ENCODE assay signal across 2 fruit fly cellular contexts in genomic region chrX:6255414-6255915, dm6.
TF ChIP-seq lines count a peak whose summit lies in the region.

TSS of gene Rbcn-3A (minus strand) at chrX:6255487.
TSS of gene Spx (plus strand) at chrX:6255822.

TF ChIP-seq in whole organism, embryonic, 481 proteins besides CTCF, POLR2A, EP300 and RAD21 (continued from another document and continues in another):
- no peak for TF ChIP-seq Vsx1 (GFP tag; optimal IDR thresholded peaks at IDR 0.05; lab: Kevin White, UChicago)
- peak; percentile 34 for TF ChIP-seq CG2678 (tag; optimal IDR thresholded peaks at IDR 0.05; lab: Kevin White, UChicago)
- no peak for TF ChIP-seq seq (GFP tag; IDR thresholded peaks at IDR 0.05; lab: Robert Waterston, UW)
- no peak for TF ChIP-seq Camta (GFP tag; optimal IDR thresholded peaks at IDR 0.05; lab: Kevin White, UChicago)
- no peak for TF ChIP-seq Oaz (GFP tag; IDR thresholded peaks at IDR 0.05; lab: Robert Waterston, UW)
- no peak for TF ChIP-seq sr (GFP tag; IDR thresholded peaks at IDR 0.05; lab: Robert Waterston, UW)
- TF ChIP-seq CG1602 (GFP tag; optimal IDR thresholded peaks at IDR 0.05; lab: Kevin White, UChicago) = peak; percentile 5
- peak; percentile 94 for TF ChIP-seq Dll (GFP tag; IDR thresholded peaks at IDR 0.05; lab: Robert Waterston, UW; ENCODE audit: partially characterized antibody)
- no peak for TF ChIP-seq ttk (GFP tag; IDR thresholded peaks at IDR 0.05; lab: Robert Waterston, UW)
- no peak for TF ChIP-seq p53 (GFP tag; optimal IDR thresholded peaks at IDR 0.05; lab: Kevin White, UChicago)
- TF ChIP-seq C15 (GFP tag; IDR thresholded peaks at IDR 0.05; lab: Robert Waterston, UW) = no peak
- TF ChIP-seq Antp (GFP tag; optimal IDR thresholded peaks at IDR 0.05; lab: Kevin White, UChicago) = no peak
- no peak for TF ChIP-seq esg (GFP tag; conservative IDR thresholded peaks at IDR 0.05; lab: Robert Waterston, UW)
- TF ChIP-seq ab (GFP tag; optimal IDR thresholded peaks at IDR 0.05; lab: Kevin White, UChicago) = no peak
- peak; percentile 49 for TF ChIP-seq Sox102F (GFP tag; optimal IDR thresholded peaks at IDR 0.05; lab: Kevin White, UChicago)
- TF ChIP-seq knrl (GFP tag; IDR thresholded peaks at IDR 0.05; lab: Robert Waterston, UW; ENCODE audit: partially characterized antibody) = peak; percentile 93
- TF ChIP-seq NFAT (GFP tag; IDR thresholded peaks at IDR 0.05; lab: Robert Waterston, UW) = no peak
- no peak for TF ChIP-seq CkIIα-i1 (GFP tag; IDR thresholded peaks at IDR 0.05; lab: Robert Waterston, UW)
- no peak for TF ChIP-seq CG10654 (GFP tag; optimal IDR thresholded peaks at IDR 0.05; lab: Kevin White, UChicago)
- TF ChIP-seq CG11093 (GFP tag; IDR thresholded peaks at IDR 0.05; lab: Robert Waterston, UW) = no peak
- no peak for TF ChIP-seq CG10431 (GFP tag; optimal IDR thresholded peaks at IDR 0.05; lab: Kevin White, UChicago)
- no peak for TF ChIP-seq jing (GFP tag; optimal IDR thresholded peaks at IDR 0.05; lab: Kevin White, UChicago)
- TF ChIP-seq CG10462 (GFP tag; optimal IDR thresholded peaks at IDR 0.05; lab: Kevin White, UChicago) = no peak
- peak; percentile 16 for TF ChIP-seq CG10543 (GFP tag; optimal IDR thresholded peaks at IDR 0.05; lab: Kevin White, UChicago)
- no peak for TF ChIP-seq CG6854 (GFP tag; optimal IDR thresholded peaks at IDR 0.05; lab: Kevin White, UChicago)
- TF ChIP-seq Hmr (GFP tag; optimal IDR thresholded peaks at IDR 0.05; lab: Kevin White, UChicago) = peak; percentile 27
- TF ChIP-seq CG9215 (GFP tag; IDR thresholded peaks at IDR 0.05; lab: Robert Waterston, UW) = 0 out of 2 replicates have a peak, but pooled peaks have one; percentile 11
- TF ChIP-seq stc (GFP tag; IDR thresholded peaks at IDR 0.05; lab: Robert Waterston, UW) = no peak
- TF ChIP-seq Deaf1 (tag; optimal IDR thresholded peaks at IDR 0.05; lab: Kevin White, UChicago) = no peak
- peak; percentile 82 for TF ChIP-seq CG2129 (GFP tag; IDR thresholded peaks at IDR 0.05; lab: Robert Waterston, UW; ENCODE audit: partially characterized antibody)
- no peak for TF ChIP-seq CG11085 (GFP tag; IDR thresholded peaks at IDR 0.05; lab: Robert Waterston, UW)
- TF ChIP-seq insv (GFP tag; optimal IDR thresholded peaks at IDR 0.05; lab: Kevin White, UChicago) = no peak
- no peak for TF ChIP-seq ci (GFP tag; IDR thresholded peaks at IDR 0.05; lab: Robert Waterston, UW)
- no peak for TF ChIP-seq Rfx (GFP tag; IDR thresholded peaks at IDR 0.05; lab: Robert Waterston, UW)
- TF ChIP-seq ham (GFP tag; IDR thresholded peaks at IDR 0.05; lab: Robert Waterston, UW) = no peak
- peak; percentile 6 for TF ChIP-seq tin (GFP tag; optimal IDR thresholded peaks at IDR 0.05; lab: Kevin White, UChicago)
- peak; percentile 32 for TF ChIP-seq CG30020 (tag; optimal IDR thresholded peaks at IDR 0.05; lab: Kevin White, UChicago)
- no peak for TF ChIP-seq CG4707 (GFP tag; optimal IDR thresholded peaks at IDR 0.05; lab: Kevin White, UChicago)
- TF ChIP-seq Asciz (GFP tag; optimal IDR thresholded peaks at IDR 0.05; lab: Kevin White, UChicago) = no peak
- no peak for TF ChIP-seq fd102C (GFP tag; optimal IDR thresholded peaks at IDR 0.05; lab: Kevin White, UChicago)
- no peak for TF ChIP-seq CG11695 (GFP tag; IDR thresholded peaks at IDR 0.05; lab: Robert Waterston, UW)
- no peak for TF ChIP-seq Aef1 (GFP tag; IDR thresholded peaks at IDR 0.05; lab: Robert Waterston, UW)
- no peak for TF ChIP-seq Dbx (GFP tag; IDR thresholded peaks at IDR 0.05; lab: Robert Waterston, UW)
- no peak for TF ChIP-seq Dip2 (GFP tag; IDR thresholded peaks at IDR 0.05; lab: Robert Waterston, UW)
- TF ChIP-seq Sry-β (GFP tag; optimal IDR thresholded peaks at IDR 0.05; lab: Kevin White, UChicago) = no peak
- no peak for TF ChIP-seq Med (GFP tag; lab: Kevin White, UChicago)
- no peak for TF ChIP-seq Taf1 (GFP tag; IDR thresholded peaks at IDR 0.05; lab: Robert Waterston, UW)
- TF ChIP-seq zfh1 (GFP tag; IDR thresholded peaks at IDR 0.05; lab: Robert Waterston, UW) = no peak
- TF ChIP-seq CG32772 (GFP tag; IDR thresholded peaks at IDR 0.05; lab: Robert Waterston, UW) = no peak
- TF ChIP-seq Hey (tag; optimal IDR thresholded peaks at IDR 0.05; lab: Kevin White, UChicago) = no peak
- no peak for TF ChIP-seq psq (GFP tag; optimal IDR thresholded peaks at IDR 0.05; lab: Kevin White, UChicago)
- TF ChIP-seq br (optimal IDR thresholded peaks at IDR 0.05; lab: Kevin White, UChicago) = no peak
- TF ChIP-seq CG17359 (tag; optimal IDR thresholded peaks at IDR 0.05; lab: Kevin White, UChicago) = no peak
- TF ChIP-seq repo (GFP tag; optimal IDR thresholded peaks at IDR 0.05; lab: Kevin White, UChicago) = no peak
- TF ChIP-seq Bgb (GFP tag; IDR thresholded peaks at IDR 0.05; lab: Robert Waterston, UW; ENCODE audit: partially characterized antibody) = peak; percentile 80
- TF ChIP-seq Opbp (GFP tag; IDR thresholded peaks at IDR 0.05; lab: Robert Waterston, UW; ENCODE audit: partially characterized antibody) = peak; percentile 77
- peak; percentile 51 for TF ChIP-seq stwl (tag; optimal IDR thresholded peaks at IDR 0.05; lab: Kevin White, UChicago)
- TF ChIP-seq vfl (GFP tag; optimal IDR thresholded peaks at IDR 0.05; lab: Kevin White, UChicago) = no peak
- TF ChIP-seq org-1 (GFP tag; optimal IDR thresholded peaks at IDR 0.05; lab: Kevin White, UChicago) = no peak
- TF ChIP-seq CG17328 (GFP tag; IDR thresholded peaks at IDR 0.05; lab: Robert Waterston, UW) = peak; percentile 29; the same call in 1 of the 2 replicates
- TF ChIP-seq CG33213 (GFP tag; optimal IDR thresholded peaks at IDR 0.05; lab: Kevin White, UChicago) = no peak
- TF ChIP-seq CG10321 (GFP tag; IDR thresholded peaks at IDR 0.05; lab: Robert Waterston, UW) = no peak
- TF ChIP-seq CG17912 (GFP tag; optimal IDR thresholded peaks at IDR 0.05; lab: Kevin White, UChicago) = no peak
- TF ChIP-seq CG16815 (GFP tag; optimal IDR thresholded peaks at IDR 0.05; lab: Kevin White, UChicago) = no peak
- no peak for TF ChIP-seq CG7928 (GFP tag; optimal IDR thresholded peaks at IDR 0.05; lab: Kevin White, UChicago)
- TF ChIP-seq trh (GFP tag; optimal IDR thresholded peaks at IDR 0.05; lab: Kevin White, UChicago) = no peak
- TF ChIP-seq CG18011 (GFP tag; optimal IDR thresholded peaks at IDR 0.05; lab: Kevin White, UChicago) = no peak
- TF ChIP-seq CG18262 (tag; optimal IDR thresholded peaks at IDR 0.05; lab: Kevin White, UChicago) = peak; percentile 38
- TF ChIP-seq CG34376 (GFP tag; optimal IDR thresholded peaks at IDR 0.05; lab: Kevin White, UChicago) = no peak

TF ChIP-seq in whole organism, prepupa, 60 proteins besides CTCF, POLR2A, EP300 and RAD21 (continued from another document):
- TF ChIP-seq CG11902 (GFP tag; optimal IDR thresholded peaks at IDR 0.05; lab: Kevin White, UChicago) (no peak), spab (GFP tag; optimal IDR thresholded peaks at IDR 0.05; lab: Kevin White, UChicago) (no peak), CG6854 (GFP tag; optimal IDR thresholded peaks at IDR 0.05; lab: Kevin White, UChicago) (no peak), Smox (GFP tag; optimal IDR thresholded peaks at IDR 0.05; lab: Kevin White, UChicago) (no peak), Gug (GFP tag; IDR thresholded peaks at IDR 0.05; lab: Robert Waterston, UW) (no peak), salr (GFP tag; optimal IDR thresholded peaks at IDR 0.05; lab: Kevin White, UChicago) (no peak), CG9139 (GFP tag; optimal IDR thresholded peaks at IDR 0.05; lab: Kevin White, UChicago) (no peak), cyc (GFP tag; optimal IDR thresholded peaks at IDR 0.05; lab: Kevin White, UChicago) (no peak), achi (GFP tag; optimal IDR thresholded peaks at IDR 0.05; lab: Kevin White, UChicago) (peak; percentile 47), ss (GFP tag; optimal IDR thresholded peaks at IDR 0.05; lab: Kevin White, UChicago) (no peak), esn (GFP tag; optimal IDR thresholded peaks at IDR 0.05; lab: Kevin White, UChicago) (peak; percentile 42), eg (GFP tag; IDR thresholded peaks at IDR 0.05; lab: Robert Waterston, UW) (0 out of 3 replicates have a peak, but pooled peaks have one; percentile 13), CG7368 (GFP tag; optimal IDR thresholded peaks at IDR 0.05; lab: Kevin White, UChicago) (no peak), acj6 (GFP tag; optimal IDR thresholded peaks at IDR 0.05; lab: Kevin White, UChicago) (peak; percentile 35), CG6163 (GFP tag; IDR thresholded peaks at IDR 0.05; lab: Robert Waterston, UW) (no peak), CG8319 (GFP tag; optimal IDR thresholded peaks at IDR 0.05; lab: Kevin White, UChicago) (no peak), CG31627 (GFP tag; optimal IDR thresholded peaks at IDR 0.05; lab: Kevin White, UChicago) (peak; percentile 3), vri (GFP tag; optimal IDR thresholded peaks at IDR 0.05; lab: Kevin White, UChicago) (peak; percentile 39), CG34406 (GFP tag; optimal IDR thresholded peaks at IDR 0.05; lab: Kevin White, UChicago) (peak; percentile 10), Hr39 (GFP tag; optimal IDR thresholded peaks at IDR 0.05; lab: Kevin White, UChicago) (no peak), fkh (GFP tag; optimal IDR thresholded peaks at IDR 0.05; lab: Kevin White, UChicago) (no peak)
